Fruit fly (Drosophila melanogaster) whole organism, prepupa: ENCODE results near the gene Patr-1.

ENCODE experiments used
- Blimp-1 ChIP-seq: fragments of 200-800 bp; sonication (Bioruptor generic); optimal IDR thresholded peaks from 3 replicates; lab custom pipeline; 2017; ENCODE audit warnings: missing biosample characterization, missing genetic modification characterization, mild to moderate bottlenecking, moderate library complexity, missing genetic modification reagents
- CG10669 ChIP-seq: fragments of 200-800 bp; sonication (Bioruptor generic); optimal IDR thresholded peaks from 3 replicates; lab custom pipeline; 2018; ENCODE audit warnings: missing biosample characterization, mild to moderate bottlenecking, missing genetic modification characterization, moderate library complexity
- CG11762 ChIP-seq: fragments of 200-800 bp; sonication (Bioruptor generic); optimal IDR thresholded peaks from 3 replicates; lab custom pipeline; 2016; ENCODE audit warnings: missing biosample characterization, missing genetic modification characterization; ENCODE audit not compliant: insufficient read depth
- CG11902 ChIP-seq: fragments of 200-800 bp; sonication (Bioruptor generic); optimal IDR thresholded peaks from 3 replicates; lab custom pipeline; 2016; ENCODE audit warnings: missing biosample characterization, missing genetic modification characterization
- CG15336 ChIP-seq: fragments of 200-800 bp; sonication (Bioruptor generic); IDR thresholded peaks from 2 replicates; pipeline ENCODE4 v1.3.6; 2022; ENCODE audit warnings: missing biosample characterization, missing genetic modification characterization
- CG1621 ChIP-seq: fragments of 200-800 bp; sonication (Bioruptor generic); optimal IDR thresholded peaks from 3 replicates; lab custom pipeline; 2018; ENCODE audit warnings: missing biosample characterization, mild to moderate bottlenecking, missing genetic modification characterization
- CG3032 ChIP-seq: fragments of 200-800 bp; optimal IDR thresholded peaks from 2 replicates; lab custom pipeline; 2019; ENCODE audit warnings: missing biosample characterization, mild to moderate bottlenecking, missing genetic modification characterization, moderate library complexity
- CG31627 ChIP-seq: fragments of 200-800 bp; sonication (Bioruptor generic); optimal IDR thresholded peaks from 3 replicates; lab custom pipeline; 2016; ENCODE audit warnings: missing biosample characterization, missing genetic modification characterization
- CG3919 ChIP-seq: fragments of 200-800 bp; sonication (Bioruptor generic); optimal IDR thresholded peaks from 3 replicates; lab custom pipeline; 2016; ENCODE audit warnings: missing biosample characterization, missing genetic modification characterization
- CG6163 ChIP-seq: fragments of 200-800 bp; sonication (Bioruptor generic); IDR thresholded peaks from 3 replicates; pipeline ENCODE4 v1.3.6; 2022; ENCODE audit warnings: missing biosample characterization, missing genetic modification characterization
- CG8119 ChIP-seq: fragments of 200-800 bp; sonication (Bioruptor generic); IDR thresholded peaks from 3 replicates; pipeline ENCODE4 v1.3.6; 2022; ENCODE audit warnings: missing biosample characterization, missing genetic modification characterization
- CG8319 ChIP-seq: fragments of 200-800 bp; sonication (Bioruptor generic); optimal IDR thresholded peaks from 3 replicates; lab custom pipeline; 2016; ENCODE audit warnings: missing biosample characterization, missing genetic modification characterization
- CG8632 ChIP-seq: fragments of 200-800 bp; sonication (Bioruptor generic); optimal IDR thresholded peaks from 3 replicates; lab custom pipeline; 2016; ENCODE audit warnings: missing biosample characterization, missing genetic modification characterization
- CG9139 ChIP-seq: fragments of 200-800 bp; sonication (Bioruptor generic); optimal IDR thresholded peaks from 3 replicates; lab custom pipeline; 2017; ENCODE audit warnings: missing biosample characterization, mild to moderate bottlenecking, missing genetic modification characterization
- Eip78C ChIP-seq: fragments of 200-800 bp; sonication (Bioruptor generic); peaks from one replicate; lab custom pipeline; 2016; ENCODE audit warnings: missing biosample characterization, missing genetic modification characterization
- Ets21C ChIP-seq: fragments of 200-800 bp; sonication (Bioruptor generic); optimal IDR thresholded peaks from 3 replicates; lab custom pipeline; 2016; ENCODE audit warnings: missing biosample characterization, missing genetic modification characterization
- Ets96B ChIP-seq: fragments of 200-800 bp; optimal IDR thresholded peaks from 2 replicates; lab custom pipeline; 2019; ENCODE audit warnings: missing biosample characterization, mild to moderate bottlenecking, missing genetic modification characterization, moderate library complexity
- Gug ChIP-seq: fragments of 200-800 bp; sonication (Bioruptor generic); IDR thresholded peaks from 2 replicates; pipeline ENCODE4 v1.3.6; 2022; ENCODE audit warnings: missing biosample characterization, missing genetic modification characterization
- Hr4 ChIP-seq: fragments of 200-800 bp; sonication (Bioruptor generic); optimal IDR thresholded peaks from 3 replicates; lab custom pipeline; 2016; ENCODE audit warnings: missing biosample characterization, missing genetic modification characterization
- Lpt ChIP-seq: fragments of 200-800 bp; sonication (Bioruptor generic); optimal IDR thresholded peaks from 3 replicates; lab custom pipeline; 2016; ENCODE audit warnings: missing biosample characterization, missing genetic modification characterization
- Met ChIP-seq: fragments of 200-800 bp; sonication (Bioruptor generic); optimal IDR thresholded peaks from 3 replicates; lab custom pipeline; 2016; ENCODE audit warnings: missing biosample characterization, missing genetic modification characterization
- OdsH ChIP-seq: fragments of 200-800 bp; sonication (Bioruptor generic); optimal IDR thresholded peaks from 3 replicates; lab custom pipeline; 2016; ENCODE audit warnings: missing biosample characterization, missing genetic modification characterization
- Smox ChIP-seq: fragments of 200-800 bp; sonication (Bioruptor generic); optimal IDR thresholded peaks from 3 replicates; lab custom pipeline; 2016; ENCODE audit warnings: missing biosample characterization, missing genetic modification characterization
- Sox14 ChIP-seq: fragments of 200-800 bp; sonication (Bioruptor generic); optimal IDR thresholded peaks from 3 replicates; lab custom pipeline; 2016; ENCODE audit warnings: missing biosample characterization, missing genetic modification characterization
- Sox15 ChIP-seq: fragments of 200-800 bp; sonication (Bioruptor generic); optimal IDR thresholded peaks from 3 replicates; lab custom pipeline; 2016; ENCODE audit warnings: missing biosample characterization, missing genetic modification characterization
- dac ChIP-seq: fragments of 200-800 bp; sonication (Bioruptor generic); optimal IDR thresholded peaks from 2 replicates; lab custom pipeline; 2017; ENCODE audit warnings: missing biosample characterization, mild to moderate bottlenecking, missing genetic modification characterization
- eg ChIP-seq: fragments of 200-800 bp; sonication (Bioruptor generic); IDR thresholded peaks from 3 replicates; pipeline ENCODE4 v1.3.6; 2022; ENCODE audit warnings: missing biosample characterization, missing genetic modification characterization
- esn ChIP-seq: fragments of 200-800 bp; sonication (Bioruptor generic); optimal IDR thresholded peaks from 2 replicates; lab custom pipeline; 2016; ENCODE audit warnings: missing biosample characterization, mild to moderate bottlenecking, missing genetic modification characterization, moderate library complexity
- fd59A ChIP-seq: fragments of 200-800 bp; sonication (Bioruptor generic); optimal IDR thresholded peaks from 2 replicates; lab custom pipeline; 2017; ENCODE audit warnings: missing biosample characterization, mild to moderate bottlenecking, missing genetic modification characterization, missing genetic modification reagents
- fd85E ChIP-seq: fragments of 200-800 bp; sonication (Bioruptor generic); optimal IDR thresholded peaks from 3 replicates; lab custom pipeline; 2016; ENCODE audit warnings: missing biosample characterization, missing genetic modification characterization
- fkh ChIP-seq: fragments of 200-800 bp; sonication (Bioruptor generic); optimal IDR thresholded peaks from 3 replicates; lab custom pipeline; 2017; ENCODE audit warnings: missing biosample characterization, mild to moderate bottlenecking, missing genetic modification characterization, moderate library complexity
- pdm3 ChIP-seq: fragments of 200-800 bp; sonication (Bioruptor generic); optimal IDR thresholded peaks from 3 replicates; lab custom pipeline; 2016; ENCODE audit warnings: missing biosample characterization, missing genetic modification characterization
- spab ChIP-seq: fragments of 200-800 bp; sonication (Bioruptor generic); optimal IDR thresholded peaks from 2 replicates; lab custom pipeline; 2017; ENCODE audit warnings: missing biosample characterization, mild to moderate bottlenecking, missing genetic modification characterization, missing genetic modification reagents
- ss ChIP-seq, 2 experiments: fragments of 200-800 bp; sonication (Bioruptor generic); optimal IDR thresholded peaks; 2 replicates in 1 of 2; 3 replicates in 1 of 2; lab custom pipeline; 2017 to 2018; ENCODE audit warnings: mild to moderate bottlenecking in 2 of 2, missing biosample characterization in 2 of 2, missing genetic modification characterization in 2 of 2, moderate library complexity in 1 of 2
- svp ChIP-seq: fragments of 200-800 bp; sonication (Bioruptor generic); peaks from one replicate; lab custom pipeline; 2016; ENCODE audit warnings: missing biosample characterization, missing genetic modification characterization
- topi ChIP-seq: fragments of 200-800 bp; sonication (Bioruptor generic); optimal IDR thresholded peaks from 3 replicates; lab custom pipeline; 2016; ENCODE audit warnings: missing biosample characterization, missing genetic modification characterization
- vri ChIP-seq: fragments of 200-800 bp; sonication (Bioruptor generic); optimal IDR thresholded peaks from 3 replicates; lab custom pipeline; 2016; ENCODE audit warnings: missing biosample characterization, mild to moderate bottlenecking, missing genetic modification characterization

Gene Patr-1

dm6 chr3R:17002218-17003110, 40.9 kb upstream of the Patr-1 start, which contains the start of the genes Sf3a1 and Irc (continued):
- TF ChIP-seq CG6163: 0 out of 3 replicates have a peak, but pooled peaks have one; percentile 31
- peak; percentile 93 for TF ChIP-seq svp
- TF ChIP-seq spab (GFP tag; lab: Kevin White, UChicago): no peak
- peak; percentile 31 for TF ChIP-seq esn (GFP tag; lab: Kevin White, UChicago)
- no peak for TF ChIP-seq CG10669 (GFP tag; lab: Kevin White, UChicago)

- TF ChIP-seq CG10669 (GFP tag; lab: Kevin White, UChicago) (no peak), CG3919 (GFP tag; lab: Kevin White, UChicago) (no peak), svp (peak; percentile 39), dac (GFP tag; lab: Kevin White, UChicago) (no peak), Eip78C (no peak), CG11902 (no peak)
Observed at dm6 chr3R:17003468-17003867, 39.9 kb upstream of the Patr-1 start.

dm6 chr3R:17007336-17007735, 36.0 kb upstream of the Patr-1 start:
- TF ChIP-seq CG8632 (GFP tag; lab: Kevin White, UChicago) (no peak), Gug (no peak), ss (GFP tag; optimal IDR thresholded peaks at IDR 0.05; lab: Kevin White, UChicago) (no peak), Met (GFP tag; lab: Kevin White, UChicago) (no peak), CG8119 (no peak), CG8319 (no peak), Lpt (no peak), fd59A (GFP tag; lab: Kevin White, UChicago) (no peak), OdsH (GFP tag; lab: Kevin White, UChicago) (no peak), Eip78C (no peak), Blimp-1 (GFP tag; lab: Kevin White, UChicago) (no peak), fd85E (GFP tag; lab: Kevin White, UChicago) (no peak), Sox14 (no peak), Ets96B (no peak)

dm6 chr3R:17008018-17008674, 35.2 kb upstream of the Patr-1 start, which contains the start of gene CG8907:
TSS of gene CG8907 (plus strand) at chr3R:17008269.
- TF ChIP-seq Ets21C: no peak
- peak; percentile 93 for TF ChIP-seq vri (GFP tag; lab: Kevin White, UChicago)
- no peak for TF ChIP-seq CG31627 (GFP tag; lab: Kevin White, UChicago)
- TF ChIP-seq Met (GFP tag; lab: Kevin White, UChicago): no peak
- TF ChIP-seq CG1621 (tag; lab: Kevin White, UChicago): no peak
- no peak for TF ChIP-seq CG11902
- TF ChIP-seq topi (GFP tag; lab: Kevin White, UChicago): no peak
- TF ChIP-seq Sox15 (GFP tag; lab: Kevin White, UChicago): no peak
- no peak for TF ChIP-seq eg (GFP tag; lab: Robert Waterston, UW)
- no peak for TF ChIP-seq CG6163
- no peak for TF ChIP-seq CG3032 (tag; lab: Kevin White, UChicago)
- no peak for TF ChIP-seq CG11762 (GFP tag; lab: Kevin White, UChicago)
- TF ChIP-seq CG15336 (GFP tag; lab: Robert Waterston, UW): no peak
- no peak for TF ChIP-seq CG9139 (GFP tag; lab: Kevin White, UChicago)
- TF ChIP-seq Eip78C: peak; percentile 49
- peak; percentile 94 for TF ChIP-seq svp
- TF ChIP-seq fkh (GFP tag; lab: Kevin White, UChicago): no peak
- no peak for TF ChIP-seq pdm3
- TF ChIP-seq Hr4: no peak
- no peak for TF ChIP-seq Smox (GFP tag; lab: Kevin White, UChicago)
